Worm (Caenorhabditis elegans): ENCODE data around the gene clec-39.

The clec-39 gene

DNA sequence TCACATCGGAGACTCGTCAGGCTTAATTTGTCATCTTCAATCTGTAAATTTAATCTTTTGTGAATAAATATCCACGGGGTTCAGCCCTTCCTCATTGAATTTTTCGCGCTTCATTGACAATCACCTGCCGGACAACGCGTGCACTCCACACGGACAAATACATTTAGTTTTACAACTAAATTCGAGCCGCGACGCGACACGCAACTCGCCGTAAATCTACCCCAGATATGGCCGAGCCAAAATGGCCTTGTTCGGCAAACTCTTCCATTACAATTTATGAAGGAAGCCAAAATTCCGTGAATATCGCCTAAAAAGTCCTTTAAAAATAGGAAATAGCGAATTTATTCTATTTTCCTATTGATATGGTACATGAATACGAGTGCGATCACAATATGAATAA lies 5.7 kb downstream of the clec-39 start (continued):
- TF ChIP-seq attf-6 (GFP tag; IDR thresholded peaks at IDR 0.05): peak; percentile 93
- no peak for TF ChIP-seq chd-7 (tag; optimal IDR thresholded peaks at IDR 0.05)
- TF ChIP-seq C17E4.6 (GFP tag; IDR thresholded peaks at IDR 0.05): peak; percentile 63; the same call in 1 of the 2 replicates
- no peak for TF ChIP-seq bed-1 (GFP tag; IDR thresholded peaks at IDR 0.05)
- no peak for TF ChIP-seq snpc-4 (GFP tag; optimal IDR thresholded peaks at IDR 0.05)
- TF ChIP-seq snpc-4 (tag; optimal IDR thresholded peaks at IDR 0.05): no peak
- no peak for TF ChIP-seq efl-1 (GFP tag; optimal IDR thresholded peaks at IDR 0.05)
- no peak for TF ChIP-seq attf-3 (GFP tag; conservative IDR thresholded peaks at IDR 0.05)
- TF ChIP-seq nhr-179 (tag; optimal IDR thresholded peaks at IDR 0.05): no peak
- no peak for TF ChIP-seq ceh-79 (tag; optimal IDR thresholded peaks at IDR 0.05)
- TF ChIP-seq hrde-1 (tag; optimal IDR thresholded peaks at IDR 0.05; ENCODE audit: borderline replicate concordance): peak; percentile 74
- TF ChIP-seq sdz-38 (tag; optimal IDR thresholded peaks at IDR 0.05): no peak
- no peak for TF ChIP-seq aptf-2 (GFP tag; conservative IDR thresholded peaks at IDR 0.05)
- 0 out of 2 replicates have a peak, but pooled peaks have one; percentile 53 for TF ChIP-seq Y56A3A.18 (GFP tag; IDR thresholded peaks at IDR 0.05)
- no peak for TF ChIP-seq hmg-20 (GFP tag; IDR thresholded peaks at IDR 0.05)
- no peak for TF ChIP-seq athp-1 (tag; optimal IDR thresholded peaks at IDR 0.05)
- TF ChIP-seq ekl-4 (GFP tag; IDR thresholded peaks at IDR 0.05): peak; percentile 62; the same call in 1 of the 2 replicates
- no peak for TF ChIP-seq nhr-120 (GFP tag; IDR thresholded peaks at IDR 0.05)
- TF ChIP-seq B0336.3 (GFP tag; IDR thresholded peaks at IDR 0.05): peak; percentile 89
- peak; percentile 65; the same call in 1 of the 2 replicates for TF ChIP-seq ceh-58 (GFP tag; IDR thresholded peaks at IDR 0.05)
- TF ChIP-seq ztf-3 (GFP tag; optimal IDR thresholded peaks at IDR 0.05): no peak
- TF ChIP-seq somi-1 (GFP tag; optimal IDR thresholded peaks at IDR 0.05): no peak
- TF ChIP-seq ztf-26 (tag; optimal IDR thresholded peaks at IDR 0.05): no peak
- TF ChIP-seq B0019.2 (GFP tag; conservative IDR thresholded peaks at IDR 0.05): no peak; the same call in 1 of the 2 replicates
- no peak for TF ChIP-seq lag-1 (GFP tag; IDR thresholded peaks at IDR 0.05)
- TF ChIP-seq F57A8.1 (GFP tag; optimal IDR thresholded peaks at IDR 0.05): no peak
- TF ChIP-seq F37B4.10 (GFP tag; IDR thresholded peaks at IDR 0.05): no peak
- no peak for TF ChIP-seq rpc-1 (optimal IDR thresholded peaks at IDR 0.05)
- TF ChIP-seq rpc-1 (tag; optimal IDR thresholded peaks at IDR 0.05): no peak
- TF ChIP-seq lir-1 (GFP tag; conservative IDR thresholded peaks at IDR 0.05): peak; percentile 37; the same call in 1 of the 2 replicates
- TF ChIP-seq ztf-22 (GFP tag; optimal IDR thresholded peaks at IDR 0.05): no peak
- peak; percentile 36 for TF ChIP-seq hmg-1.2 (GFP tag; IDR thresholded peaks at IDR 0.05)
- TF ChIP-seq lin-35 (GFP tag; optimal IDR thresholded peaks at IDR 0.05): no peak
- no peak for TF ChIP-seq snpc-1.1 (tag; optimal IDR thresholded peaks at IDR 0.05; ENCODE audit: insufficient read depth)
- peak; percentile 63 for TF ChIP-seq madf-8 (GFP tag; conservative IDR thresholded peaks at IDR 0.05)
- no peak for TF ChIP-seq hlh-12 (tag; optimal IDR thresholded peaks at IDR 0.05)

DNA sequence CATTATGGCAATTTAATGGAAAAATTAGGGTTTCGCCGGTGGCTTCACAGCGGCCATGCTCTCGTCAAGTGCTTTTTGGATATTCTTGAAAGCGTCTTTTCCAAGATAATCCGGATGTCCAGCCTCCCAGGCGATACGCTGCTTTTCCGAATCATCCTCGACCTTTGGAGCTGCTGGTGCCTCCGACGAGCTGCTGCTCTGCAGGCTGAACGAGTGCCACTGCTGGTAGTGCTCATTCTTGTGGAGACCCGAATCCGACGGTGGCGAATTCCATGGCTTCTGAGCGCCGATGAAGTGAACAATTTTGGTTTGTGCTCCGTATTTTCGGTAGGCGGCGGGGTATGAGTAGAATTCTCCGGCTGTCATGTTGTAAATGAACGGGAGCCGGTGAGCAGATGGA lies 6.1 kb downstream of the clec-39 start:
- 0 out of 2 replicates have a peak, but pooled peaks have one; percentile 21 for TF ChIP-seq dox-1 (GFP tag; IDR thresholded peaks at IDR 0.05)
- no peak for TF ChIP-seq nfya-2 (GFP tag; IDR thresholded peaks at IDR 0.05)
- TF ChIP-seq ama-1 (optimal IDR thresholded peaks at IDR 0.05): no peak
- TF ChIP-seq ama-1 (GFP tag; optimal IDR thresholded peaks at IDR 0.05): no peak
- TF ChIP-seq zfh-2 (GFP tag; conservative IDR thresholded peaks at IDR 0.05): peak; percentile 74
- peak; percentile 63; the same call in 1 of the 2 replicates for TF ChIP-seq egrh-3 (GFP tag; IDR thresholded peaks at IDR 0.05)
- TF ChIP-seq T07F8.4 (tag; optimal IDR thresholded peaks at IDR 0.05): no peak
- TF ChIP-seq cebp-1 (GFP tag; IDR thresholded peaks at IDR 0.05): no peak
- TF ChIP-seq cebp-1 (tag; optimal IDR thresholded peaks at IDR 0.05): no peak

Data from whole organism, young adult.